Worm (Caenorhabditis elegans) whole organism, young adult: Measurements from ENCODE around the gene W04E12.3.

Experiments
- B0336.3 ChIP-seq: fragments of 200-800 bp; sonication (Bioruptor generic); IDR thresholded peaks from 2 replicates; pipeline ENCODE4 v1.3.6; 2022; ENCODE audit warnings: missing genetic modification characterization, missing compliant biosample characterization
- D2030.7 ChIP-seq: fragments of 200-800 bp; sonication (Bioruptor generic); IDR thresholded peaks from 2 replicates; pipeline ENCODE4 v1.3.6; 2022; ENCODE audit warnings: missing genetic modification reagents, missing genetic modification characterization, missing compliant biosample characterization
- F33H1.4 ChIP-seq: fragments of 200-800 bp; sonication (Bioruptor generic); IDR thresholded peaks from 2 replicates; pipeline ENCODE4 v1.3.6; 2022; ENCODE audit warnings: missing genetic modification reagents, missing genetic modification characterization, missing compliant biosample characterization
- F37B4.10 ChIP-seq: fragments of 200-800 bp; sonication (Bioruptor generic); IDR thresholded peaks from 2 replicates; pipeline ENCODE4 v1.3.6; 2022; ENCODE audit warnings: missing genetic modification characterization, missing compliant biosample characterization
- F39B2.1 ChIP-seq: fragments of 200-800 bp; sonication (Bioruptor generic); IDR thresholded peaks from 2 replicates; pipeline ENCODE4 v1.3.6; 2022; ENCODE audit warnings: missing genetic modification reagents, missing genetic modification characterization, missing compliant biosample characterization
- K12H6.12 ChIP-seq: fragments of 200-800 bp; sonication (Bioruptor generic); optimal IDR thresholded peaks from 2 replicates; lab custom pipeline; 2018; ENCODE audit warnings: mild to moderate bottlenecking, missing genetic modification characterization, missing compliant biosample characterization
- T26A5.8 ChIP-seq: sonication (generic microtip); optimal IDR thresholded peaks from 2 replicates; lab custom pipeline; 2016; ENCODE audit warnings: missing genetic modification characterization, missing compliant biosample characterization
- Y67H2A.10 ChIP-seq: fragments of 200-800 bp; sonication (Bioruptor generic); conservative IDR thresholded peaks from 2 replicates; pipeline ENCODE4 v1.3.6; 2022; ENCODE audit warnings: missing genetic modification reagents, missing genetic modification characterization, missing compliant biosample characterization
- Y79H2A.3 ChIP-seq: fragments of 200-800 bp; sonication (Bioruptor generic); conservative IDR thresholded peaks from 2 replicates; pipeline ENCODE4 v1.3.6; 2022; ENCODE audit warnings: missing genetic modification reagents, missing genetic modification characterization, missing compliant biosample characterization
- Y95B8A.8 ChIP-seq: fragments of 200-800 bp; sonication (Bioruptor generic); IDR thresholded peaks from 2 replicates; pipeline ENCODE4 v1.3.6; 2022; ENCODE audit warnings: missing genetic modification reagents, missing genetic modification characterization, missing compliant biosample characterization
- ZK185.1 ChIP-seq: sonication (generic microtip); optimal IDR thresholded peaks from 2 replicates; lab custom pipeline; 2016; ENCODE audit warnings: mild to moderate bottlenecking, missing genetic modification characterization, missing compliant biosample characterization; ENCODE audit not compliant: poor library complexity, severe bottlenecking
- aptf-3 ChIP-seq: fragments of 200-800 bp; sonication (Bioruptor generic); IDR thresholded peaks from 2 replicates; pipeline ENCODE4 v1.3.6; 2022; ENCODE audit warnings: missing genetic modification characterization, missing compliant biosample characterization
- cebp-1 ChIP-seq, 2 experiments: fragments of 200-800 bp in 1 of 2; sonication (Bioruptor generic) in 1 of 2; sonication (generic microtip) in 1 of 2; IDR thresholded peaks in 1 of 2; optimal IDR thresholded peaks in 1 of 2; 2 replicates each; pipeline versions ENCODE4 v1.3.6 to Lab custom; 2017 to 2022; ENCODE audit warnings: missing compliant biosample characterization in 2 of 2, missing genetic modification characterization in 2 of 2, mild to moderate bottlenecking in 1 of 2, missing genetic modification reagents in 1 of 2, moderate library complexity in 1 of 2
- chd-7 ChIP-seq: sonication (generic microtip); optimal IDR thresholded peaks from 2 replicates; lab custom pipeline; 2016; ENCODE audit warnings: mild to moderate bottlenecking, missing genetic modification characterization, moderate library complexity, missing compliant biosample characterization
- egrh-3 ChIP-seq: fragments of 200-800 bp; sonication (Bioruptor generic); IDR thresholded peaks from 2 replicates; pipeline ENCODE4 v1.3.6; 2022; ENCODE audit warnings: missing genetic modification reagents, missing genetic modification characterization, missing compliant biosample characterization
- him-1 ChIP-seq: sonication (generic microtip); optimal IDR thresholded peaks from 2 replicates; lab custom pipeline; 2016; ENCODE audit warnings: missing genotype, missing genetic modification reagents, missing genetic modification characterization, missing compliant biosample characterization
- hmg-1.2 ChIP-seq: fragments of 200-800 bp; sonication (Bioruptor generic); IDR thresholded peaks from 2 replicates; pipeline ENCODE4 v1.3.6; 2022; ENCODE audit warnings: missing genetic modification reagents, missing genetic modification characterization, missing compliant biosample characterization
- hmg-20 ChIP-seq: fragments of 200-800 bp; sonication (Bioruptor generic); IDR thresholded peaks from 2 replicates; pipeline ENCODE4 v1.3.6; 2022; ENCODE audit warnings: missing genetic modification reagents, missing genetic modification characterization, missing compliant biosample characterization
- hrde-1 ChIP-seq: sonication (generic microtip); optimal IDR thresholded peaks from 2 replicates; lab custom pipeline; 2016; ENCODE audit warnings: missing genetic modification characterization, mild to moderate bottlenecking, missing compliant biosample characterization, moderate library complexity, missing genotype, missing genetic modification reagents, borderline replicate concordance
- hsf-1 ChIP-seq: fragments of 200-800 bp; sonication (Bioruptor generic); IDR thresholded peaks from 2 replicates; pipeline ENCODE4 v1.3.6; 2022; ENCODE audit warnings: missing genetic modification reagents, missing genetic modification characterization, missing compliant biosample characterization
- mcd-1 ChIP-seq: fragments of 200-800 bp; sonication (Bioruptor generic); IDR thresholded peaks from 2 replicates; pipeline ENCODE4 v1.3.6; 2022; ENCODE audit warnings: missing genetic modification reagents, missing genetic modification characterization, missing compliant biosample characterization
- nfya-1 ChIP-seq: sonication (generic microtip); optimal IDR thresholded peaks from 2 replicates; lab custom pipeline; 2017; ENCODE audit warnings: antibody characterized with exemption, missing compliant biosample characterization, missing genetic modification characterization, borderline replicate concordance; ENCODE audit not compliant: insufficient read depth
- nfya-2 ChIP-seq: fragments of 200-800 bp; sonication (Bioruptor generic); IDR thresholded peaks from 2 replicates; pipeline ENCODE4 v1.3.6; 2022; ENCODE audit warnings: missing genetic modification reagents, missing genetic modification characterization, missing compliant biosample characterization
- nhr-27 ChIP-seq: fragments of 200-800 bp; sonication (Bioruptor generic); optimal IDR thresholded peaks from 2 replicates; lab custom pipeline; 2018; ENCODE audit warnings: mild to moderate bottlenecking, missing genetic modification characterization, moderate library complexity, missing compliant biosample characterization
- nhr-80 ChIP-seq: sonication (generic microtip); optimal IDR thresholded peaks from 2 replicates; lab custom pipeline; 2016; ENCODE audit warnings: missing genetic modification characterization, missing compliant biosample characterization
- nhr-90 ChIP-seq: sonication (generic microtip); optimal IDR thresholded peaks from 2 replicates; lab custom pipeline; 2016; ENCODE audit warnings: missing genotype, mild to moderate bottlenecking, missing genetic modification characterization, missing compliant biosample characterization
- rcor-1 ChIP-seq: fragments of 200-800 bp; sonication (Bioruptor generic); IDR thresholded peaks from 2 replicates; pipeline ENCODE4 v1.3.6; 2022; ENCODE audit warnings: missing genetic modification reagents, missing genetic modification characterization, missing compliant biosample characterization
- snpc-4 ChIP-seq, 5 experiments: fragments of 150-350 bp in 1 of 5; sonication (generic microtip) in 4 of 5; optimal IDR thresholded peaks; 2 replicates each; lab custom pipeline; 2014 to 2018; ENCODE audit warnings: missing genetic modification characterization in 5 of 5, missing biosample characterization in 3 of 5, antibody characterized with exemption in 2 of 5, mild to moderate bottlenecking in 2 of 5, missing compliant biosample characterization in 2 of 5, missing genotype in 2 of 5, moderate library complexity in 2 of 5, missing genetic modification reagents in 1 of 5
- xnd-1 ChIP-seq: sonication (generic microtip); optimal IDR thresholded peaks from 2 replicates; lab custom pipeline; 2016; ENCODE audit warnings: missing genotype, missing genetic modification reagents, missing genetic modification characterization, missing compliant biosample characterization
- ztf-18 ChIP-seq: sonication (generic microtip); optimal IDR thresholded peaks from 2 replicates; lab custom pipeline; 2016; ENCODE audit warnings: missing genotype, mild to moderate bottlenecking, missing genetic modification characterization, missing compliant biosample characterization
- ztf-28 ChIP-seq: fragments of 200-800 bp; sonication (Bioruptor generic); IDR thresholded peaks from 2 replicates; pipeline ENCODE4 v1.3.6; 2022; ENCODE audit warnings: missing genetic modification reagents, missing genetic modification characterization, missing compliant biosample characterization
- ztf-3 ChIP-seq: fragments of 200-800 bp; sonication (Bioruptor generic); optimal IDR thresholded peaks from 2 replicates; lab custom pipeline; 2018; ENCODE audit warnings: mild to moderate bottlenecking, missing genetic modification characterization, missing compliant biosample characterization
- ztf-6 ChIP-seq: fragments of 200-800 bp; sonication (Bioruptor generic); IDR thresholded peaks from 2 replicates; pipeline ENCODE4 v1.3.6; 2022; ENCODE audit warnings: missing genetic modification reagents, missing genetic modification characterization, missing compliant biosample characterization

W04E12.3 gene

DNA sequence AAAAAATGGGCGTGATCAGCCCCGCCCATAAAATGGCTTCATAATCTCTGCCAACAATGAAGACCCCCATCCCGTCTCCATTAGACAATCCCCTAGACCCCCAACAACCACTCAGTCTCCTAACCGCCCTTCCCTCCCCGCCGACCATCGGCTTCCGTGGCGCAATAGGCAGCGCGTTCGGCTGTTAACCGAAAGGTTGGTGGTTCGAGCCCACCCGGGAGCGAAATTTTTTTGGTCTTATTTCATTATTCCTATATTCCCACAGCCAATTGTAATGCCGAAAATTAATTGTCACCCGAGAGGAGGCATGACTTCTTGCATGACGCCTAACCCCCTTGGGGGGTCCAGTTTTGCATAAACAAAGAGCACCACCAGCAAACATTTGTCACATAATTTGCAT is 18.9 kb upstream of the W04E12.3 start (continued):
- peak; percentile 32 for TF ChIP-seq ztf-18 (tag; lab: Kevin White, UChicago)
- 0 out of 2 replicates have a peak, but pooled peaks have one; percentile 43 for TF ChIP-seq hmg-20 (GFP tag; lab: Robert Waterston, UW)
- no peak for TF ChIP-seq nhr-80 (tag; lab: Kevin White, UChicago)
- no peak for TF ChIP-seq F37B4.10 (GFP tag; lab: Robert Waterston, UW)
- no peak for TF ChIP-seq hsf-1
- TF ChIP-seq ztf-28 (GFP tag; lab: Robert Waterston, UW): peak; percentile 71; the same call in 1 of the 2 replicates
- TF ChIP-seq K12H6.12 (tag; lab: Kevin White, UChicago): no peak
- TF ChIP-seq nfya-2: no peak
- TF ChIP-seq chd-7: no peak
- TF ChIP-seq aptf-3 (GFP tag; lab: Robert Waterston, UW): no peak
- 0 out of 2 replicates have a peak, but pooled peaks have one; percentile 25 for TF ChIP-seq Y95B8A.8 (GFP tag; lab: Robert Waterston, UW)
- TF ChIP-seq Y79H2A.3 (GFP tag; lab: Robert Waterston, UW): no peak
- TF ChIP-seq Y67H2A.10 (GFP tag; lab: Robert Waterston, UW): no peak
- TF ChIP-seq him-1 (tag; lab: Kevin White, UChicago): peak; percentile 4
- no peak for TF ChIP-seq ZK185.1 (tag; lab: Kevin White, UChicago)
- TF ChIP-seq ztf-6 (GFP tag; lab: Robert Waterston, UW): 0 out of 2 replicates have a peak, but pooled peaks have one; percentile 7
- no peak for TF ChIP-seq B0336.3 (GFP tag; lab: Robert Waterston, UW)
- no peak; the same call in 1 of the 2 replicates for TF ChIP-seq F33H1.4 (GFP tag; lab: Robert Waterston, UW)
- TF ChIP-seq cebp-1 (GFP tag; IDR thresholded peaks at IDR 0.05; lab: Robert Waterston, UW): no peak
- no peak for TF ChIP-seq cebp-1 (tag; optimal IDR thresholded peaks at IDR 0.05; lab: Kevin White, UChicago)
- TF ChIP-seq hmg-1.2: peak; percentile 69
- no peak for TF ChIP-seq xnd-1 (tag; lab: Kevin White, UChicago)
- TF ChIP-seq D2030.7 (GFP tag; lab: Robert Waterston, UW): peak; percentile 61
- TF ChIP-seq nhr-90 (tag; lab: Kevin White, UChicago): peak; percentile 4
- TF ChIP-seq T26A5.8: no peak
- TF ChIP-seq rcor-1 (GFP tag; lab: Robert Waterston, UW): 0 out of 2 replicates have a peak, but pooled peaks have one; percentile 42
- TF ChIP-seq, all 124 proteins: peak for 33

DNA sequence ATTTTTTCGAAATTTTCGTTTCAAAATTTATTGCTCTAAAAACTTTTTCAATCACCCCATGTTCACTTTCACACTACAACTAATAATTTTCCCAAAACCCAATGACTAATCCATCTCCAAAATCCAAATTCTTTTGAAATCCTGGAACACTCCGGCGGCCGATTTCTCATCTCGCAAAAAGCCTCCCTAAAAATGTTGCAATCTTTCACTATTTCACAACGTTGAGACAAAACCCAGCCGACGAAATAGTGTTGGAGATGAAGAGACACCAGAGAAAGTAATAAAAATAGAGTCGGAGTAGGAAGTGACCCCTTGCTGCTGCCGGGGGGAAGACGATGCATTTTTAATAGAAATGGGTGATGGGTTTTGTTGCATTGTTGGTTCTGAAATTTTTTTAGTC is 17.2 kb upstream of the W04E12.3 start:
- TF ChIP-seq F39B2.1 (GFP tag; lab: Robert Waterston, UW) (no peak), cebp-1 (GFP tag; IDR thresholded peaks at IDR 0.05; lab: Robert Waterston, UW) (0 out of 2 replicates have a peak, but pooled peaks have one; percentile 13), cebp-1 (tag; optimal IDR thresholded peaks at IDR 0.05; lab: Kevin White, UChicago) (peak; percentile 55), hmg-1.2 (peak; percentile 62)

DNA sequence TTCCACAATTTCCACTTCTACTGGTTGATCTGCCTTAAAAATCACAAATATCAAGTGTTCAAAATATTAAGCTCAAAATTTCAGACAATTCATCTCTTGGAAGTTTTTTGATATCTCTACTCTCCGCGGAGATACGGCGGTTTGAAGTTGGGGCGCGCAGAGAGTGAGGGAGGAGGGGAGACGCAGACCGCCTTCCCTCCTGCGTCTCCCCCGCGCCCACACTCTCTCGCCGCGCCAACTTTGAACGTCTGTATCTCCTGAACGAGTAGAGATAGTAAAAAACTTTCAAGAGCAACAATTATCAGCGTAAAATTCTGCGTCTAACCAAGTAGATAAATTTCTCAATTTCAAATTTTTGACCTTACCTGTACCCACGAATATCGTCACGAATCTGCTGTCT is 13.8 kb upstream of the W04E12.3 start:
- TF ChIP-seq aptf-3 (GFP tag; lab: Robert Waterston, UW) (no peak), egrh-3 (GFP tag; lab: Robert Waterston, UW) (peak; percentile 53; the same call in 1 of the 2 replicates), D2030.7 (GFP tag; lab: Robert Waterston, UW) (no peak), snpc-4 (GFP tag; optimal IDR thresholded peaks at IDR 0.05; lab: Kevin White, UChicago) (no peak), snpc-4 (tag; optimal IDR thresholded peaks at IDR 0.05; lab: Kevin White, UChicago) (no peak), hmg-1.2 (peak; percentile 87), ztf-3 (GFP tag; lab: Kevin White, UChicago) (no peak), nhr-27 (tag; lab: Kevin White, UChicago) (no peak), nfya-1 (tag; lab: Kevin White, UChicago) (no peak), T26A5.8 (no peak), hrde-1 (tag; lab: Kevin White, UChicago) (no peak), mcd-1 (0 out of 2 replicates have a peak, but pooled peaks have one; percentile 7)
